Worm (Caenorhabditis elegans) whole organism, L4/young adult: ENCODE results near the gene dph-2.
A peak's percentile ranks its signal among the peaks of the same experiment; 100 is the strongest.

Source experiments
- dao-5 ChIP-seq: sonication (generic microtip); optimal IDR thresholded peaks from 2 replicates; lab custom pipeline; 2016; ENCODE audit warnings: missing genotype, missing genetic modification characterization, moderate library complexity, missing compliant biosample characterization
- him-1 ChIP-seq: sonication (generic microtip); optimal IDR thresholded peaks from 2 replicates; lab custom pipeline; 2016; ENCODE audit warnings: missing genotype, missing genetic modification reagents, missing genetic modification characterization, missing compliant biosample characterization

ce11 chrII:10761653-10762052 lies 47.6 kb upstream of the dph-2 start:
- TF ChIP-seq dao-5 (no peak), him-1 (tag; lab: Kevin White, UChicago) (peak; percentile 65)
